Worm (Caenorhabditis elegans) whole organism, midembryonic: ENCODE results near the gene nas-21.

Source experiments
- cog-1 ChIP-seq: sonication (generic microtip); optimal IDR thresholded peaks from 2 replicates; lab custom pipeline; 2016; ENCODE audit warnings: missing genetic modification characterization, missing compliant biosample characterization
- flt-1 ChIP-seq: fragments of 200-800 bp; sonication (Bioruptor generic); IDR thresholded peaks from 2 replicates; pipeline ENCODE4 v1.3.6; 2022; ENCODE audit warnings: missing genetic modification characterization, missing compliant biosample characterization
- med-1 ChIP-seq: sonication (generic microtip); optimal IDR thresholded peaks from 2 replicates; lab custom pipeline; 2017; ENCODE audit warnings: missing genetic modification characterization, mild to moderate bottlenecking, missing compliant biosample characterization, antibody characterized with exemption, missing genetic modification reagents; ENCODE audit not compliant: insufficient read depth
- tab-1 ChIP-seq: fragments of 200-800 bp; sonication (Bioruptor generic); IDR thresholded peaks from 2 replicates; pipeline ENCODE4 v1.3.6; 2022; ENCODE audit warnings: missing genetic modification characterization, missing compliant biosample characterization
- ztf-29 ChIP-seq: fragments of 200-800 bp; sonication (Bioruptor generic); IDR thresholded peaks from 2 replicates; pipeline ENCODE4 v1.3.6; 2022; ENCODE audit warnings: missing genetic modification reagents, missing genetic modification characterization, missing compliant biosample characterization

- no peak for TF ChIP-seq flt-1
- TF ChIP-seq cog-1 (tag; lab: Kevin White, UChicago), result no peak
- no peak for TF ChIP-seq med-1 (GFP tag; lab: Kevin White, UChicago)
- no peak for TF ChIP-seq ztf-29 (GFP tag; lab: Robert Waterston, UW)
- TF ChIP-seq tab-1 (GFP tag; lab: Robert Waterston, UW), result no peak
Observed at ce11 chrV:11513432-11513831, 41.1 kb downstream of the nas-21 start, which contains the start of gene C55A6.3.
